Worm (Caenorhabditis elegans) whole organism, L4/young adult: ENCODE measurements around the gene R09E10.1.

Source experiments
- dao-5 ChIP-seq: sonication (generic microtip); optimal IDR thresholded peaks from 2 replicates; lab custom pipeline; 2016; ENCODE audit warnings: missing genotype, missing genetic modification characterization, moderate library complexity, missing compliant biosample characterization
- him-1 ChIP-seq: sonication (generic microtip); optimal IDR thresholded peaks from 2 replicates; lab custom pipeline; 2016; ENCODE audit warnings: missing genotype, missing genetic modification reagents, missing genetic modification characterization, missing compliant biosample characterization

ce11 chrIV:10313565-10313964, 9.0 kb downstream of the R09E10.1 start, which contains the start of gene acs-18:
- TF ChIP-seq dao-5 (tag; lab: Kevin White, UChicago) (no peak), him-1 (no peak)
